Worm (Caenorhabditis elegans) whole organism, young adult: ENCODE measurements around the gene F55G11.6.
A peak's percentile ranks its signal among the peaks of the same experiment; 100 is the strongest.

Source experiments
- B0019.2 ChIP-seq: fragments of 200-800 bp; sonication (Bioruptor generic); conservative IDR thresholded peaks from 2 replicates; pipeline ENCODE4 v1.3.6; 2022; ENCODE audit warnings: missing genetic modification reagents, missing genetic modification characterization, missing compliant biosample characterization
- C17E4.6 ChIP-seq: fragments of 200-800 bp; sonication (Bioruptor generic); IDR thresholded peaks from 2 replicates; pipeline ENCODE4 v1.3.6; 2022; ENCODE audit warnings: missing genetic modification reagents, missing genetic modification characterization, missing compliant biosample characterization
- F49E8.2 ChIP-seq: sonication (generic microtip); optimal IDR thresholded peaks from 3 replicates; lab custom pipeline; 2017; ENCODE audit warnings: missing genetic modification characterization, mild to moderate bottlenecking, missing compliant biosample characterization, antibody characterized with exemption, moderate library complexity; ENCODE audit not compliant: insufficient read depth
- F55B11.4 ChIP-seq: sonication (generic microtip); optimal IDR thresholded peaks from 2 replicates; lab custom pipeline; 2016; ENCODE audit warnings: missing compliant biosample characterization, missing genetic modification characterization, borderline replicate concordance; ENCODE audit not compliant: insufficient read depth
- T07F8.4 ChIP-seq: sonication (generic microtip); optimal IDR thresholded peaks from 2 replicates; lab custom pipeline; 2016; ENCODE audit warnings: mild to moderate bottlenecking, missing genetic modification characterization, moderate library complexity, missing compliant biosample characterization
- T26A5.8 ChIP-seq: sonication (generic microtip); optimal IDR thresholded peaks from 2 replicates; lab custom pipeline; 2016; ENCODE audit warnings: missing genetic modification characterization, missing compliant biosample characterization
- Y95B8A.8 ChIP-seq: fragments of 200-800 bp; sonication (Bioruptor generic); IDR thresholded peaks from 2 replicates; pipeline ENCODE4 v1.3.6; 2022; ENCODE audit warnings: missing genetic modification reagents, missing genetic modification characterization, missing compliant biosample characterization
- ama-1 ChIP-seq, 3 experiments: fragments of 150-350 bp in 1 of 3; sonication (generic microtip) in 2 of 3; optimal IDR thresholded peaks; 2 replicates each; lab custom pipeline; 2014 to 2018; ENCODE audit warnings: missing biosample characterization in 2 of 3, missing genetic modification characterization in 2 of 3, missing genetic modification reagents in 2 of 3
- attf-5 ChIP-seq: fragments of 200-800 bp; sonication (Bioruptor generic); optimal IDR thresholded peaks from 2 replicates; lab custom pipeline; 2018; ENCODE audit warnings: mild to moderate bottlenecking, missing genetic modification characterization, missing compliant biosample characterization
- attf-6 ChIP-seq: fragments of 200-800 bp; sonication (Bioruptor generic); IDR thresholded peaks from 2 replicates; pipeline ENCODE4 v1.3.6; 2022; ENCODE audit warnings: missing genetic modification reagents, missing genetic modification characterization, missing compliant biosample characterization
- bed-2 ChIP-seq: fragments of 200-800 bp; sonication (Bioruptor generic); IDR thresholded peaks from 2 replicates; pipeline ENCODE4 v1.3.6; 2022; ENCODE audit warnings: missing genetic modification reagents, missing genetic modification characterization, missing compliant biosample characterization
- cebp-2 ChIP-seq: fragments of 200-800 bp; sonication (Bioruptor generic); IDR thresholded peaks from 2 replicates; pipeline ENCODE4 v1.3.6; 2022; ENCODE audit warnings: missing genetic modification characterization, missing compliant biosample characterization
- die-1 ChIP-seq: sonication (generic microtip); optimal IDR thresholded peaks from 2 replicates; lab custom pipeline; 2016; ENCODE audit warnings: missing genotype, mild to moderate bottlenecking, missing genetic modification characterization, missing compliant biosample characterization
- dpl-1 ChIP-seq: fragments of 150-350 bp; optimal IDR thresholded peaks from 2 replicates; lab custom pipeline; 2014; ENCODE audit warnings: missing biosample characterization, missing genetic modification reagents, missing genetic modification characterization
- egl-44 ChIP-seq: fragments of 200-800 bp; sonication (Bioruptor generic); IDR thresholded peaks from 2 replicates; pipeline ENCODE4 v1.3.6; 2022; ENCODE audit warnings: missing genetic modification reagents, missing genetic modification characterization, missing compliant biosample characterization
- egrh-3 ChIP-seq: fragments of 200-800 bp; sonication (Bioruptor generic); IDR thresholded peaks from 2 replicates; pipeline ENCODE4 v1.3.6; 2022; ENCODE audit warnings: missing genetic modification reagents, missing genetic modification characterization, missing compliant biosample characterization
- gei-17 ChIP-seq: fragments of 200-800 bp; sonication (Bioruptor generic); optimal IDR thresholded peaks from 2 replicates; lab custom pipeline; 2018; ENCODE audit warnings: mild to moderate bottlenecking, missing genetic modification characterization, missing compliant biosample characterization
- hlh-26 ChIP-seq: fragments of 200-800 bp; sonication (Bioruptor generic); conservative IDR thresholded peaks from 2 replicates; pipeline ENCODE4 v1.3.6; 2022; ENCODE audit warnings: missing genetic modification reagents, missing genetic modification characterization, missing compliant biosample characterization
- hrde-1 ChIP-seq: sonication (generic microtip); optimal IDR thresholded peaks from 2 replicates; lab custom pipeline; 2016; ENCODE audit warnings: missing genetic modification characterization, mild to moderate bottlenecking, missing compliant biosample characterization, moderate library complexity, missing genotype, missing genetic modification reagents, borderline replicate concordance
- lag-1 ChIP-seq: fragments of 200-800 bp; sonication (Bioruptor generic); IDR thresholded peaks from 2 replicates; pipeline ENCODE4 v1.3.6; 2022; ENCODE audit warnings: missing genetic modification reagents, missing genetic modification characterization, missing compliant biosample characterization
- lin-26 ChIP-seq: fragments of 200-800 bp; sonication (Bioruptor generic); IDR thresholded peaks from 2 replicates; pipeline ENCODE4 v1.3.6; 2022; ENCODE audit warnings: missing genetic modification reagents, missing genetic modification characterization, missing compliant biosample characterization
- lin-54 ChIP-seq: fragments of 200-800 bp; sonication (Bioruptor generic); optimal IDR thresholded peaks from 2 replicates; lab custom pipeline; 2018; ENCODE audit warnings: mild to moderate bottlenecking, missing genetic modification characterization, missing compliant biosample characterization
- madf-10 ChIP-seq: sonication (generic microtip); optimal IDR thresholded peaks from 2 replicates; lab custom pipeline; 2016; ENCODE audit warnings: mild to moderate bottlenecking, missing genetic modification characterization, missing compliant biosample characterization
- madf-3 ChIP-seq: fragments of 200-800 bp; sonication (Bioruptor generic); IDR thresholded peaks from 2 replicates; pipeline ENCODE4 v1.3.6; 2022; ENCODE audit warnings: missing genetic modification reagents, missing genetic modification characterization, missing compliant biosample characterization
- mes-4 ChIP-seq: sonication (generic microtip); optimal IDR thresholded peaks from 2 replicates; lab custom pipeline; 2016; ENCODE audit warnings: missing genotype, missing genetic modification characterization, missing compliant biosample characterization
- nfya-2 ChIP-seq: fragments of 200-800 bp; sonication (Bioruptor generic); IDR thresholded peaks from 2 replicates; pipeline ENCODE4 v1.3.6; 2022; ENCODE audit warnings: missing genetic modification reagents, missing genetic modification characterization, missing compliant biosample characterization
- nhr-80 ChIP-seq: sonication (generic microtip); optimal IDR thresholded peaks from 2 replicates; lab custom pipeline; 2016; ENCODE audit warnings: missing genetic modification characterization, missing compliant biosample characterization
- pbrm-1 ChIP-seq: fragments of 200-800 bp; sonication (Bioruptor generic); IDR thresholded peaks from 2 replicates; pipeline ENCODE4 v1.3.6; 2022; ENCODE audit warnings: missing genetic modification reagents, missing genetic modification characterization, missing compliant biosample characterization
- pha-4 ChIP-seq: fragments of 150-350 bp; sonication (generic microtip); optimal IDR thresholded peaks from 2 replicates; lab custom pipeline; 2014; ENCODE audit warnings: missing biosample characterization, missing genetic modification reagents, missing genetic modification characterization
- repo-1 ChIP-seq: sonication (generic microtip); optimal IDR thresholded peaks from 2 replicates; lab custom pipeline; 2017; ENCODE audit warnings: mild to moderate bottlenecking, missing genetic modification characterization, missing compliant biosample characterization
- rpc-1 ChIP-seq, 2 experiments: fragments of 150-350 bp in 1 of 2; sonication (generic microtip) in 1 of 2; optimal IDR thresholded peaks; 2 replicates each; lab custom pipeline; 2014 to 2018; ENCODE audit warnings: missing biosample characterization in 1 of 2, missing genetic modification characterization in 1 of 2, missing genetic modification reagents in 1 of 2, missing genotype in 1 of 2
- sea-2 ChIP-seq: fragments of 200-800 bp; sonication (Bioruptor generic); IDR thresholded peaks from 2 replicates; pipeline ENCODE4 v1.3.6; 2022; ENCODE audit warnings: missing genetic modification characterization, missing compliant biosample characterization
- snpc-1.3 ChIP-seq: sonication (generic microtip); optimal IDR thresholded peaks from 2 replicates; lab custom pipeline; 2017; ENCODE audit warnings: missing genetic modification characterization, mild to moderate bottlenecking, missing compliant biosample characterization, antibody characterized with exemption, moderate library complexity, missing genotype, missing genetic modification reagents; ENCODE audit not compliant: insufficient read depth
- snpc-3.4 ChIP-seq: sonication (generic microtip); optimal IDR thresholded peaks from 2 replicates; lab custom pipeline; 2017; ENCODE audit warnings: missing genetic modification characterization, mild to moderate bottlenecking, missing compliant biosample characterization, antibody characterized with exemption, moderate library complexity, missing genotype, missing genetic modification reagents
- snpc-4 ChIP-seq, 5 experiments: fragments of 150-350 bp in 1 of 5; sonication (generic microtip) in 4 of 5; optimal IDR thresholded peaks; 2 replicates each; lab custom pipeline; 2014 to 2018; ENCODE audit warnings: missing genetic modification characterization in 5 of 5, missing biosample characterization in 3 of 5, antibody characterized with exemption in 2 of 5, mild to moderate bottlenecking in 2 of 5, missing compliant biosample characterization in 2 of 5, missing genotype in 2 of 5, moderate library complexity in 2 of 5, missing genetic modification reagents in 1 of 5
- zfh-2 ChIP-seq: fragments of 200-800 bp; sonication (Bioruptor generic); conservative IDR thresholded peaks from 2 replicates; pipeline ENCODE4 v1.3.6; 2022; ENCODE audit warnings: missing genetic modification reagents, missing genetic modification characterization, missing compliant biosample characterization
- ztf-3 ChIP-seq: fragments of 200-800 bp; sonication (Bioruptor generic); optimal IDR thresholded peaks from 2 replicates; lab custom pipeline; 2018; ENCODE audit warnings: mild to moderate bottlenecking, missing genetic modification characterization, missing compliant biosample characterization

The F55G11.6 gene

DNA sequence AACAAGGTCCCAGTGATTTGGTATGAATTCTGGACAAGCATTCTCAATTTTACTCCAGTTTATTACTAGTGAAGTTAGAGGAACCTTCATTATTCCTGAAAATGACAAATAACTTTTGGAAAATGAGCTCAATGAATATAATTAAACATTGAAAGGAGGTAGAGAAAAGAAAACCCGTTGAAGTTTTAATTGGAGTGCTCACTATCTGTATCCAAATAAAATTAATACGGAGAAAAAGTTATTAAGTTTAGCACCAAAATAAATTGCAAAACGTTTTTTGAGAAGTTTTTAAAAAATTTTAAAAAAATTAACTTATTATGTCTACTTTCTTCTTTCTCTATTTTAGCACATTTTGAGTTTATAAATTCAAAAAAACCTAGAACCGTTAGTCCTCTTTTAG lies 11.3 kb upstream of the F55G11.6 start, which contains the start of gene F55G11.1 (continued):
- TF ChIP-seq rpc-1 (optimal IDR thresholded peaks at IDR 0.05; lab: Kevin White, UChicago) (no peak), rpc-1 (tag; optimal IDR thresholded peaks at IDR 0.05; lab: Kevin White, UChicago) (no peak)

DNA sequence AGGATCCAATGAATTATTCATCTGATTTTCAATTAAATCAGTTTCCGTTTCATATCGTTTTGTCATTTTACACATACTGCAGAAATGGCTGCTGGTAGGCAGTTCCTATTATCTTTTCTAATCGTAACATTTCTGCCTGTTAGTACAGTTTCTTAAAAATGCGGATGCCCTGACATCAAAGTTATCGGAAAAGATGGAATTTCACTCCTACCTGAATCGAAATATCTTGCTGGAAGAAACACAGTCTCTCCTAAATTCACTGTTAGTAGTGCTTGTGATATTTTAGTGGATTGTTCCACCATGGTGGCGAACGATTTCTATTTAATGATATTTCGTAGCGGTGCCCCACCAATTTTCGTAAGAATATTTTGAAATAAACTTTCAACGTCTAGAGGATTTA lies 9.4 kb upstream of the F55G11.6 start, which contains the start of gene F55G11.10:
TSS of gene F55G11.10 (plus strand) at position 301 of the 400 bp plus-strand sequence.
- TF ChIP-seq attf-6 (GFP tag; lab: Robert Waterston, UW): no peak
- no peak for TF ChIP-seq C17E4.6 (GFP tag; lab: Robert Waterston, UW)
- no peak for TF ChIP-seq hrde-1 (tag; lab: Kevin White, UChicago)

DNA sequence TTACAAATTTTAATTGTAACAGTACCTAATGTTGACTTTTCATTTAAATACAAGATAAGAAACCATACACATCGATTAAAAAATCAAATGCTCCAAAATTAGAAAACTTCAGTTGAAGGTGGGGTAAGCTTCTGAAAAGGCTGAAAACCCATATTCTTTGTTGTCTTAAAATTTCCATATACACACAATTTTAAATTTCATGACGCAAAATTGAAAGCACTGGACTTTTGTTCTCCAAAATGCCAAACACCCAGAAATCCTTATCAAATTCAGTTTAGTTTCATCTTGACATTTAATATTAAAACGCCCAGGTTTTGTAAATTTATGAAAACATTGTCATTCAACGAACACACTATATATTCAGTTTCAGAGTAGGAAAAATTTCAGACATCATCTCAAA lies 2.3 kb downstream of the F55G11.6 start, which contains the start of gene F55G11.7:
TSS of gene F55G11.7 (plus strand) at position 301 of the 400 bp plus-strand sequence.
- no peak for TF ChIP-seq rpc-1 (optimal IDR thresholded peaks at IDR 0.05; lab: Kevin White, UChicago)
- TF ChIP-seq rpc-1 (tag; optimal IDR thresholded peaks at IDR 0.05; lab: Kevin White, UChicago): no peak
- TF ChIP-seq lin-26: no peak
- TF ChIP-seq hlh-26 (GFP tag; lab: Robert Waterston, UW): no peak
- no peak for TF ChIP-seq nhr-80
- TF ChIP-seq madf-3: no peak
- TF ChIP-seq T26A5.8: no peak
- TF ChIP-seq die-1 (tag; lab: Kevin White, UChicago): no peak
- TF ChIP-seq snpc-3.4 (tag; lab: Kevin White, UChicago): no peak
- no peak for TF ChIP-seq attf-5 (GFP tag; lab: Kevin White, UChicago)
- no peak for TF ChIP-seq F49E8.2 (tag; lab: Kevin White, UChicago)
- TF ChIP-seq lin-54 (GFP tag; lab: Kevin White, UChicago): no peak
- no peak for TF ChIP-seq mes-4
- TF ChIP-seq, all 124 proteins: peak for 0

DNA sequence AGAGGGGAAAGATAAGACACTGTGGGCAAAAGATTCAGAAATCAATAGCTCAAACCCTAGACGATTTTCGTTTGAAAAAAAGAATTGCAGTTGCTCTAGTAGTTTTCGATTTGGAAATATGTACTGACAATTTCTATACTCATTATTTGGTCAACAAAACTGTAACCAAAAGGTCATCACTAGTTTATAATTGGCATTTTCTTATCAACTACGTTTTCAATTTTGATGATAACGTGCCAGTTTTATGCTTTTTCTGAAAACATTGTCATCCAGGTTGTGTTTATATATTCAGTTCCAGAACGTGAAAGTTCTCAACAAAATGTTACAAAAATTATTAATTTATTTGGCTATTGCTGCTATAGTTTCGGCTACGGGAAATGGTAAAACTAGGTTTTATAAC lies 4.7 kb downstream of the F55G11.6 start, which contains the start of gene F55G11.8:
TSS of gene F55G11.8 (plus strand) at position 245 of the 400 bp plus-strand sequence.
- TF ChIP-seq sea-2 (GFP tag; lab: Robert Waterston, UW) (no peak), F55B11.4 (no peak), nhr-80 (peak; percentile 34)

DNA sequence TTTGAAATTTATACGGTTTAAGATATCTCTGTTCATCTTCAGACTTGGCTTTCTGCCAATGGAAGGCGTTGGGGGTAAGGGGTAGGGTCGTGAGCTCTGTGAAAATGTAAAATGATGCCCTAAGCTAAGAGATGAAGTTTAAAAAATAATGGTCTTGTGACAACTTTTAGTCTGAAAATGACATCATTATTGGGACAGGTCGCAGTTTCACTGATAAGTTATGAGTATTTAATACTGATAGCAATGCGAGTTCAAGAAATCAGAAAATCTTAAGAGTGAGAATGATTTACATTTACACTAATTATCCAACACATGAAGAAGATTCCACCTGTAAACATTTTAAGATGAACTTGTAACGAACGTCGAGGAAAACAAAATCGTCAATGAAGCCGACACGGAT lies 6.8 kb downstream of the F55G11.6 start:
- TF ChIP-seq nhr-80 (peak; percentile 5), snpc-4 (GFP tag; optimal IDR thresholded peaks at IDR 0.05; lab: Kevin White, UChicago) (no peak), snpc-4 (tag; optimal IDR thresholded peaks at IDR 0.05; lab: Kevin White, UChicago) (no peak)

DNA sequence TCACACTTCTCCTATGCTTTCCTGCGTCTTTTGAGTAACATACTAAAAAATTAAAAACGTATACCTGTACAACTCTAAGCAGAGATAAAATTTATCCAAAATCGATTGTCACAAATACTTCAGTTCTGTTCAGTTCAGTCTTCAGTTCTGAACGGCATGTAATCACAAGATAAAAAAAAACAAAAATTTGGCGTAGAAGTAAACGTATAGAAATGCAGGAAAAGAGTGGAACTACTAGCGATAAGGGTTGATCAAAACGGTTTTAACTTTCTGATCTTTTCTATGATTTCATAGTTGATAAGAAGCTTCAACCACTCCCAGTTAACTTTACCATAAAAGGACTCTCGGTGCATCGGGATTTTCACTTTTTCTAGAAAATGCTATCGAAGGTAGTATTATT lies 7.2 kb downstream of the F55G11.6 start, which contains the start of gene dod-22:
TSS of gene dod-22 (plus strand) at position 301 of the 400 bp plus-strand sequence.
- TF ChIP-seq cebp-2 (no peak), zfh-2 (GFP tag; lab: Robert Waterston, UW) (no peak), madf-10 (tag; lab: Kevin White, UChicago) (no peak), ztf-3 (GFP tag; lab: Kevin White, UChicago) (no peak), ama-1 (optimal IDR thresholded peaks at IDR 0.05; lab: Kevin White, UChicago) (no peak), ama-1 (GFP tag; optimal IDR thresholded peaks at IDR 0.05; lab: Kevin White, UChicago) (no peak), nfya-2 (GFP tag; lab: Robert Waterston, UW) (no peak), B0019.2 (GFP tag; lab: Robert Waterston, UW) (no peak), repo-1 (tag; lab: Kevin White, UChicago) (no peak), gei-17 (no peak), egl-44 (GFP tag; lab: Robert Waterston, UW) (no peak), snpc-1.3 (tag; lab: Kevin White, UChicago) (no peak), pbrm-1 (GFP tag; lab: Robert Waterston, UW) (no peak), T07F8.4 (tag; lab: Kevin White, UChicago) (no peak), pha-4 (tag; lab: Kevin White, UChicago) (no peak), egrh-3 (GFP tag; lab: Robert Waterston, UW) (no peak), bed-2 (no peak), Y95B8A.8 (GFP tag; lab: Robert Waterston, UW) (no peak), lag-1 (GFP tag; lab: Robert Waterston, UW) (no peak), dpl-1 (no peak)
